Worm (Caenorhabditis elegans) whole organism, L3 larva: ENCODE data around the gene ZK938.3.

ENCODE experiments used
- ceh-82 ChIP-seq: fragments of 150-350 bp; optimal IDR thresholded peaks from 2 replicates; lab custom pipeline; 2014; ENCODE audit warnings: missing biosample characterization, missing genetic modification characterization
- ceh-9 ChIP-seq: sonication (generic microtip); optimal IDR thresholded peaks from 2 replicates; lab custom pipeline; 2018; ENCODE audit warnings: missing biosample characterization, missing genetic modification characterization
- elt-2 ChIP-seq: sonication (generic microtip); optimal IDR thresholded peaks from 2 replicates; lab custom pipeline; 2016; ENCODE audit warnings: missing genetic modification reagents, mild to moderate bottlenecking, missing genetic modification characterization, missing compliant biosample characterization
- fkh-10 ChIP-seq: sonication (generic microtip); optimal IDR thresholded peaks from 2 replicates; lab custom pipeline; 2017; ENCODE audit warnings: missing biosample characterization, missing genetic modification reagents, missing genetic modification characterization
- fos-1 ChIP-seq: fragments of 150-350 bp; optimal IDR thresholded peaks from 2 replicates; lab custom pipeline; 2014; ENCODE audit warnings: missing biosample characterization, missing genetic modification characterization
- lin-15B ChIP-seq: fragments of 150-350 bp; optimal IDR thresholded peaks from 2 replicates; lab custom pipeline; 2014; ENCODE audit warnings: missing biosample characterization, missing genetic modification characterization
- mdl-1 ChIP-seq: fragments of 150-350 bp; optimal IDR thresholded peaks from 2 replicates; lab custom pipeline; 2014; ENCODE audit warnings: missing biosample characterization, missing genetic modification characterization
- nfya-1 ChIP-seq: sonication (generic microtip); optimal IDR thresholded peaks from 2 replicates; lab custom pipeline; 2017; ENCODE audit warnings: missing genetic modification characterization, mild to moderate bottlenecking, missing compliant biosample characterization, antibody characterized with exemption, moderate library complexity; ENCODE audit not compliant: insufficient read depth
- nhr-67 ChIP-seq: fragments of 150-350 bp; optimal IDR thresholded peaks from 2 replicates; lab custom pipeline; 2014; ENCODE audit warnings: missing biosample characterization, missing genetic modification characterization
- pha-4 ChIP-seq: fragments of 150-350 bp; optimal IDR thresholded peaks from 2 replicates; lab custom pipeline; 2014; ENCODE audit warnings: missing biosample characterization, missing genetic modification reagents, missing genetic modification characterization
- pqm-1 ChIP-seq: fragments of 150-350 bp; optimal IDR thresholded peaks from 2 replicates; lab custom pipeline; 2017; ENCODE audit warnings: missing biosample characterization, missing genetic modification characterization, inconsistent platforms
- unc-39 ChIP-seq: sonication (generic microtip); optimal IDR thresholded peaks from 4 replicates; lab custom pipeline; 2017; ENCODE audit warnings: missing biosample characterization, missing genetic modification characterization

ce11 chrII:9841985-9842505, 8.3 kb upstream of the ZK938.3 start, which contains the start of gene rnh-1.2:
- TF ChIP-seq pqm-1 (tag; lab: Kevin White, UChicago) (no peak), nfya-1 (tag; lab: Kevin White, UChicago) (no peak), lin-15B (tag; lab: Kevin White, UChicago) (no peak), mdl-1 (tag; lab: Kevin White, UChicago) (no peak), fos-1 (tag; lab: Kevin White, UChicago) (no peak), pha-4 (tag; lab: Kevin White, UChicago) (no peak), nhr-67 (tag; lab: Kevin White, UChicago) (no peak), ceh-9 (no peak), ceh-82 (no peak), elt-2 (tag; lab: Kevin White, UChicago) (no peak), unc-39 (tag; lab: Kevin White, UChicago) (no peak), fkh-10 (GFP tag; lab: Kevin White, UChicago) (no peak)
